Worm (Caenorhabditis elegans) whole organism, late embryonic: ENCODE data around the gene Y39A1A.20.

Experiments
- C38D4.7 ChIP-seq: fragments of 200-800 bp; sonication (Bioruptor generic); optimal IDR thresholded peaks from 2 replicates; lab custom pipeline; 2018; ENCODE audit warnings: mild to moderate bottlenecking, missing genetic modification characterization, moderate library complexity, missing compliant biosample characterization
- F13H6.1 ChIP-seq: sonication (generic microtip); optimal IDR thresholded peaks from 2 replicates; lab custom pipeline; 2016; ENCODE audit warnings: missing genetic modification characterization, missing compliant biosample characterization
- K02D7.2 ChIP-seq: sonication (generic microtip); optimal IDR thresholded peaks from 2 replicates; lab custom pipeline; 2017; ENCODE audit warnings: mild to moderate bottlenecking, missing genetic modification characterization, missing compliant biosample characterization
- K09A11.1 ChIP-seq: sonication (generic microtip); optimal IDR thresholded peaks from 2 replicates; lab custom pipeline; 2017; ENCODE audit warnings: antibody characterized with exemption, mild to moderate bottlenecking, missing genetic modification characterization, missing compliant biosample characterization; ENCODE audit not compliant: insufficient read depth
- T23F11.4 ChIP-seq: fragments of 200-800 bp; sonication (Bioruptor generic); optimal IDR thresholded peaks from 2 replicates; lab custom pipeline; 2018; ENCODE audit warnings: mild to moderate bottlenecking, missing genetic modification characterization, missing compliant biosample characterization
- Y22D7AL.16 ChIP-seq: sonication (generic microtip); optimal IDR thresholded peaks from 2 replicates; lab custom pipeline; 2016; ENCODE audit warnings: missing genetic modification characterization, missing compliant biosample characterization
- ceh-14 ChIP-seq: sonication (generic microtip); optimal IDR thresholded peaks from 2 replicates; lab custom pipeline; 2016; ENCODE audit warnings: missing genotype, missing genetic modification characterization, missing compliant biosample characterization
- ceh-18 ChIP-seq: sonication (generic microtip); optimal IDR thresholded peaks from 2 replicates; lab custom pipeline; 2016; ENCODE audit warnings: missing genetic modification characterization, missing compliant biosample characterization
- ceh-22 ChIP-seq: sonication (generic microtip); optimal IDR thresholded peaks from 2 replicates; lab custom pipeline; 2017; ENCODE audit warnings: missing biosample characterization, missing genetic modification characterization
- ceh-24 ChIP-seq: sonication (generic microtip); optimal IDR thresholded peaks from 2 replicates; lab custom pipeline; 2016; ENCODE audit warnings: mild to moderate bottlenecking, missing genetic modification characterization, missing compliant biosample characterization
- ceh-45 ChIP-seq: fragments of 200-800 bp; sonication (Bioruptor generic); IDR thresholded peaks from 2 replicates; pipeline ENCODE4 v1.3.6; 2022; ENCODE audit warnings: missing genetic modification reagents, missing genetic modification characterization, missing compliant biosample characterization
- ceh-48 ChIP-seq: sonication (generic microtip); optimal IDR thresholded peaks from 2 replicates; lab custom pipeline; 2016; ENCODE audit warnings: missing genetic modification characterization, inconsistent platforms, missing compliant biosample characterization
- ceh-6 ChIP-seq: fragments of 200-800 bp; sonication (Bioruptor generic); optimal IDR thresholded peaks from 2 replicates; lab custom pipeline; 2018; ENCODE audit warnings: mild to moderate bottlenecking, missing genetic modification characterization, missing compliant biosample characterization
- ceh-9 ChIP-seq: sonication (generic microtip); optimal IDR thresholded peaks from 2 replicates; lab custom pipeline; 2016; ENCODE audit warnings: mild to moderate bottlenecking, missing genetic modification characterization, inconsistent platforms, missing compliant biosample characterization
- che-1 ChIP-seq: sonication (generic microtip); optimal IDR thresholded peaks from 2 replicates; lab custom pipeline; 2016; ENCODE audit warnings: mild to moderate bottlenecking, missing genetic modification characterization, missing compliant biosample characterization
- dmd-4 ChIP-seq: sonication (generic microtip); optimal IDR thresholded peaks from 2 replicates; lab custom pipeline; 2016; ENCODE audit warnings: borderline replicate concordance, missing genetic modification characterization, missing compliant biosample characterization
- dve-1 ChIP-seq: sonication (generic microtip); optimal IDR thresholded peaks from 2 replicates; lab custom pipeline; 2017; ENCODE audit warnings: antibody characterized with exemption, mild to moderate bottlenecking, missing genetic modification characterization, missing compliant biosample characterization
- elt-2 ChIP-seq: sonication (generic microtip); optimal IDR thresholded peaks from 2 replicates; lab custom pipeline; 2016; ENCODE audit warnings: missing genetic modification reagents, missing genetic modification characterization, missing compliant biosample characterization
- ets-4 ChIP-seq: sonication (generic microtip); optimal IDR thresholded peaks from 2 replicates; lab custom pipeline; 2016; ENCODE audit warnings: missing genetic modification characterization, missing compliant biosample characterization
- eyg-1 ChIP-seq: sonication (generic microtip); optimal IDR thresholded peaks from 2 replicates; lab custom pipeline; 2016; ENCODE audit warnings: missing genotype, missing genetic modification characterization, missing compliant biosample characterization
- fax-1 ChIP-seq: sonication (generic microtip); optimal IDR thresholded peaks from 2 replicates; lab custom pipeline; 2016; ENCODE audit warnings: missing genotype, missing genetic modification characterization, missing compliant biosample characterization
- fkh-10 ChIP-seq: fragments of 150-350 bp; optimal IDR thresholded peaks from 2 replicates; lab custom pipeline; 2014; ENCODE audit warnings: missing biosample characterization, missing genetic modification reagents, missing genetic modification characterization
- fkh-6 ChIP-seq: sonication (generic microtip); optimal IDR thresholded peaks from 2 replicates; lab custom pipeline; 2016; ENCODE audit warnings: missing genetic modification characterization, missing compliant biosample characterization
- hlh-13 ChIP-seq: fragments of 200-800 bp; sonication (Bioruptor generic); optimal IDR thresholded peaks from 2 replicates; lab custom pipeline; 2018; ENCODE audit warnings: mild to moderate bottlenecking, missing genetic modification characterization, missing compliant biosample characterization
- hlh-15 ChIP-seq: sonication (generic microtip); optimal IDR thresholded peaks from 2 replicates; lab custom pipeline; 2016; ENCODE audit warnings: missing genetic modification characterization, missing compliant biosample characterization
- hlh-30 ChIP-seq: sonication (generic microtip); optimal IDR thresholded peaks from 2 replicates; lab custom pipeline; 2017; ENCODE audit warnings: antibody characterized with exemption, missing genetic modification characterization, missing compliant biosample characterization; ENCODE audit not compliant: insufficient read depth
- hlh-6 ChIP-seq: sonication (generic microtip); optimal IDR thresholded peaks from 2 replicates; lab custom pipeline; 2016; ENCODE audit warnings: missing genotype, missing genetic modification characterization, missing compliant biosample characterization
- lin-11 ChIP-seq: fragments of 200-800 bp; sonication (Bioruptor generic); optimal IDR thresholded peaks from 2 replicates; lab custom pipeline; 2018; ENCODE audit warnings: mild to moderate bottlenecking, missing genetic modification characterization, missing compliant biosample characterization
- madf-2 ChIP-seq: sonication (generic microtip); optimal IDR thresholded peaks from 2 replicates; lab custom pipeline; 2017; ENCODE audit warnings: missing genetic modification characterization, missing compliant biosample characterization
- mec-3 ChIP-seq: sonication (generic microtip); optimal IDR thresholded peaks from 2 replicates; lab custom pipeline; 2016; ENCODE audit warnings: borderline replicate concordance, missing genetic modification characterization, missing compliant biosample characterization
- nhr-11 ChIP-seq: fragments of 150-350 bp; optimal IDR thresholded peaks from 2 replicates; lab custom pipeline; 2014; ENCODE audit warnings: missing biosample characterization, missing genetic modification characterization
- nhr-232 ChIP-seq: sonication (generic microtip); optimal IDR thresholded peaks from 2 replicates; lab custom pipeline; 2016; ENCODE audit warnings: missing genetic modification characterization, missing compliant biosample characterization
- odd-2 ChIP-seq: sonication (generic microtip); optimal IDR thresholded peaks from 2 replicates; lab custom pipeline; 2017; ENCODE audit warnings: antibody characterized with exemption, mild to moderate bottlenecking, missing genetic modification characterization, missing compliant biosample characterization
- pag-3 ChIP-seq: sonication (generic microtip); optimal IDR thresholded peaks from 2 replicates; lab custom pipeline; 2016; ENCODE audit warnings: missing compliant biosample characterization, missing genetic modification characterization, borderline replicate concordance
- pax-1 ChIP-seq: fragments of 150-350 bp; optimal IDR thresholded peaks from 2 replicates; lab custom pipeline; 2014; ENCODE audit warnings: missing biosample characterization, missing genetic modification characterization
- pha-4 ChIP-seq: fragments of 150-350 bp; optimal IDR thresholded peaks from 2 replicates; lab custom pipeline; 2018; ENCODE audit warnings: missing biosample characterization, missing genetic modification reagents, missing genetic modification characterization
- pqm-1 ChIP-seq: sonication (generic microtip); optimal IDR thresholded peaks from 2 replicates; lab custom pipeline; 2016; ENCODE audit warnings: missing genetic modification characterization, missing compliant biosample characterization
- pros-1 ChIP-seq: fragments of 150-350 bp; optimal IDR thresholded peaks from 2 replicates; lab custom pipeline; 2014; ENCODE audit warnings: missing biosample characterization, missing genetic modification reagents, missing genetic modification characterization
- ref-2 ChIP-seq: sonication (generic microtip); optimal IDR thresholded peaks from 2 replicates; lab custom pipeline; 2016; ENCODE audit warnings: missing genetic modification characterization, missing compliant biosample characterization
- rnt-1 ChIP-seq: sonication (generic microtip); optimal IDR thresholded peaks from 2 replicates; lab custom pipeline; 2016; ENCODE audit warnings: missing genetic modification characterization, missing compliant biosample characterization
- sox-4 ChIP-seq: sonication (generic microtip); optimal IDR thresholded peaks from 2 replicates; lab custom pipeline; 2017; ENCODE audit warnings: mild to moderate bottlenecking, missing genetic modification characterization, inconsistent platforms, missing compliant biosample characterization
- syd-9 ChIP-seq: sonication (generic microtip); optimal IDR thresholded peaks from 2 replicates; lab custom pipeline; 2016; ENCODE audit warnings: mild to moderate bottlenecking, missing genetic modification characterization, moderate library complexity, missing compliant biosample characterization
- tbx-2 ChIP-seq: sonication (generic microtip); optimal IDR thresholded peaks from 2 replicates; lab custom pipeline; 2016; ENCODE audit warnings: missing genetic modification characterization, missing compliant biosample characterization
- tbx-7 ChIP-seq: sonication (generic microtip); optimal IDR thresholded peaks from 2 replicates; lab custom pipeline; 2016; ENCODE audit warnings: missing genotype, missing genetic modification characterization, missing compliant biosample characterization
- ttx-3 ChIP-seq: sonication (generic microtip); optimal IDR thresholded peaks from 2 replicates; lab custom pipeline; 2016; ENCODE audit warnings: missing genetic modification reagents, missing genetic modification characterization, missing compliant biosample characterization
- unc-42 ChIP-seq: sonication (generic microtip); optimal IDR thresholded peaks from 2 replicates; lab custom pipeline; 2016; ENCODE audit warnings: missing genotype, missing genetic modification characterization, missing compliant biosample characterization
- unc-55 ChIP-seq: sonication (generic microtip); optimal IDR thresholded peaks from 2 replicates; lab custom pipeline; 2017; ENCODE audit warnings: missing biosample characterization, missing genetic modification reagents, missing genetic modification characterization
- unc-86 ChIP-seq: sonication (generic microtip); optimal IDR thresholded peaks from 2 replicates; lab custom pipeline; 2016; ENCODE audit warnings: missing genetic modification characterization, missing compliant biosample characterization
- zip-5 ChIP-seq: sonication (generic microtip); optimal IDR thresholded peaks from 2 replicates; lab custom pipeline; 2016; ENCODE audit warnings: missing genetic modification characterization, missing compliant biosample characterization

Gene Y39A1A.20

ce11 chrIII:10706972-10707438 lies 6.6 kb upstream of the Y39A1A.20 start, which contains the start of the genes Y39A1A.21 and Y39A1A.22 (continued):
- no peak for TF ChIP-seq ceh-22
- TF ChIP-seq ttx-3 (tag; lab: Kevin White, UChicago) = peak; percentile 5
- no peak for TF ChIP-seq C38D4.7 (GFP tag; lab: Kevin White, UChicago)
- TF ChIP-seq ceh-9 = no peak
- TF ChIP-seq pha-4 (tag; lab: Kevin White, UChicago) = no peak
- no peak for TF ChIP-seq sox-4
- no peak for TF ChIP-seq mec-3 (tag; lab: Kevin White, UChicago)
- peak; percentile 12 for TF ChIP-seq hlh-15
- no peak for TF ChIP-seq Y22D7AL.16 (tag; lab: Kevin White, UChicago)
- TF ChIP-seq madf-2 (tag; lab: Kevin White, UChicago) = no peak
- TF ChIP-seq lin-11 = no peak
- peak; percentile 79 for TF ChIP-seq unc-42 (tag; lab: Kevin White, UChicago)
- TF ChIP-seq nhr-11 (tag; lab: Kevin White, UChicago) = no peak
- no peak for TF ChIP-seq hlh-6 (tag; lab: Kevin White, UChicago)
- peak; percentile 32 for TF ChIP-seq unc-86 (tag; lab: Kevin White, UChicago)
- no peak for TF ChIP-seq ceh-24
- TF ChIP-seq fkh-6 = no peak
- peak; percentile 8 for TF ChIP-seq hlh-13 (GFP tag; lab: Kevin White, UChicago)
- TF ChIP-seq dmd-4 (tag; lab: Kevin White, UChicago) = no peak
- no peak for TF ChIP-seq eyg-1 (tag; lab: Kevin White, UChicago)
- no peak for TF ChIP-seq pqm-1 (tag; lab: Kevin White, UChicago)
- TF ChIP-seq zip-5 (tag; lab: Kevin White, UChicago) = peak; percentile 8
- TF ChIP-seq T23F11.4 (GFP tag; lab: Kevin White, UChicago) = no peak
- peak; percentile 75 for TF ChIP-seq elt-2 (tag; lab: Kevin White, UChicago)
- TF ChIP-seq che-1 (tag; lab: Kevin White, UChicago) = peak; percentile 30
- no peak for TF ChIP-seq tbx-7 (tag; lab: Kevin White, UChicago)
- no peak for TF ChIP-seq unc-55 (GFP tag; lab: Kevin White, UChicago)
- peak; percentile 19 for TF ChIP-seq ref-2 (tag; lab: Kevin White, UChicago)
- TF ChIP-seq odd-2 (tag; lab: Kevin White, UChicago) = no peak
- TF ChIP-seq ceh-18 (tag; lab: Kevin White, UChicago) = peak; percentile 24
- TF ChIP-seq syd-9 (tag; lab: Kevin White, UChicago) = no peak
- TF ChIP-seq ceh-48 (tag; lab: Kevin White, UChicago) = peak; percentile 56
- no peak for TF ChIP-seq F13H6.1 (tag; lab: Kevin White, UChicago)
- no peak for TF ChIP-seq pros-1
- no peak for TF ChIP-seq ceh-45 (GFP tag; lab: Robert Waterston, UW)
- no peak for TF ChIP-seq K09A11.1 (tag; lab: Kevin White, UChicago)
- TF ChIP-seq nhr-232 (tag; lab: Kevin White, UChicago) = no peak
- TF ChIP-seq K02D7.2 (tag; lab: Kevin White, UChicago) = peak; percentile 18
- no peak for TF ChIP-seq fax-1
- no peak for TF ChIP-seq ets-4 (tag; lab: Kevin White, UChicago)
- peak; percentile 63 for TF ChIP-seq tbx-2 (tag; lab: Kevin White, UChicago)
- TF ChIP-seq dve-1 (tag; lab: Kevin White, UChicago) = peak; percentile 38
- no peak for TF ChIP-seq pax-1 (tag; lab: Kevin White, UChicago)
- no peak for TF ChIP-seq rnt-1 (tag; lab: Kevin White, UChicago)
- peak; percentile 70 for TF ChIP-seq fkh-10 (GFP tag; lab: Kevin White, UChicago)
- no peak for TF ChIP-seq pag-3 (tag; lab: Kevin White, UChicago)
- TF ChIP-seq ceh-14 (tag; lab: Kevin White, UChicago) = no peak
- TF ChIP-seq ceh-6 (GFP tag; lab: Kevin White, UChicago) = peak; percentile 9
- peak; percentile 8 for TF ChIP-seq hlh-30
- TF ChIP-seq, all 69 proteins: peak for 23
